Worm (Caenorhabditis elegans): Measurements from ENCODE around the gene F23A7.5.

- TF ChIP-seq ref-1 (GFP tag; conservative IDR thresholded peaks at IDR 0.05) (no peak), flt-1 (GFP tag; IDR thresholded peaks at IDR 0.05) (no peak), cog-1 (tag; optimal IDR thresholded peaks at IDR 0.05) (no peak), ztf-29 (GFP tag; IDR thresholded peaks at IDR 0.05) (no peak), T22C8.4 (GFP tag; IDR thresholded peaks at IDR 0.05) (no peak), klf-2 (GFP tag; conservative IDR thresholded peaks at IDR 0.05) (no peak)
These were observed 11.6 kb upstream of the F23A7.5 start, which contains the start of gene F23A7.1 for ce11 chrX:16217108-16217507.

Measured in whole organism, midembryonic.